Worm (Caenorhabditis elegans) whole organism, L1 larva: Measurements from ENCODE around the gene C06E4.5.
"Not testable (repeated sequence)": the region's sequence is repeated elsewhere in the genome, so short reads cannot be mapped to it uniquely, and the experiment has no call there.

Experiments used
- C34B4.2 ChIP-seq: sonication (generic microtip); optimal IDR thresholded peaks from 2 replicates; lab custom pipeline; 2017; ENCODE audit warnings: mild to moderate bottlenecking, missing genetic modification characterization, missing compliant biosample characterization
- F16B12.6 ChIP-seq: fragments of 150-350 bp; optimal IDR thresholded peaks from 2 replicates; lab custom pipeline; 2014; ENCODE audit warnings: missing biosample characterization, missing genetic modification characterization
- aly-2 ChIP-seq: fragments of 150-350 bp; optimal IDR thresholded peaks from 2 replicates; lab custom pipeline; 2014; ENCODE audit warnings: missing biosample characterization, missing genetic modification characterization
- blmp-1 ChIP-seq: fragments of 150-350 bp; optimal IDR thresholded peaks from 2 replicates; lab custom pipeline; 2014; ENCODE audit warnings: missing biosample characterization, missing genetic modification characterization
- ceh-8 ChIP-seq: fragments of 200-800 bp; sonication (Bioruptor generic); optimal IDR thresholded peaks from 2 replicates; lab custom pipeline; 2018; ENCODE audit warnings: mild to moderate bottlenecking, missing genetic modification characterization, moderate library complexity, missing compliant biosample characterization
- efl-1 ChIP-seq, 4 experiments: fragments of 150-350 bp; optimal IDR thresholded peaks in 3 of 4; peaks in 1 of 4; 1 replicate in 1 of 4; 2 replicates in 3 of 4; lab custom pipeline; 2014; ENCODE audit warnings: missing biosample characterization in 2 of 4, missing genetic modification characterization in 2 of 4, missing genetic modification reagents in 2 of 4
- elt-2 ChIP-seq: sonication (generic microtip); optimal IDR thresholded peaks from 2 replicates; lab custom pipeline; 2016; ENCODE audit warnings: missing genetic modification characterization, mild to moderate bottlenecking, inconsistent platforms, missing compliant biosample characterization, missing genetic modification reagents
- ets-5 ChIP-seq: fragments of 200-800 bp; sonication (Bioruptor generic); IDR thresholded peaks from 2 replicates; pipeline ENCODE4 v1.3.6; 2022; ENCODE audit warnings: missing genetic modification characterization, missing compliant biosample characterization
- fkh-10 ChIP-seq: sonication (generic microtip); optimal IDR thresholded peaks from 2 replicates; lab custom pipeline; 2017; ENCODE audit warnings: missing biosample characterization, missing genetic modification reagents, missing genetic modification characterization
- fkh-8 ChIP-seq: sonication (generic microtip); optimal IDR thresholded peaks from 2 replicates; lab custom pipeline; 2016; ENCODE audit warnings: mild to moderate bottlenecking, missing genetic modification characterization, missing compliant biosample characterization
- fos-1 ChIP-seq: fragments of 150-350 bp; optimal IDR thresholded peaks from 2 replicates; lab custom pipeline; 2014; ENCODE audit warnings: missing biosample characterization, missing genetic modification characterization
- grh-1 ChIP-seq: fragments of 200-800 bp; sonication (Bioruptor generic); IDR thresholded peaks from 2 replicates; pipeline ENCODE4 v1.3.6; 2022; ENCODE audit warnings: missing genetic modification reagents, missing genetic modification characterization, missing compliant biosample characterization
- hlh-4 ChIP-seq: sonication (generic microtip); optimal IDR thresholded peaks from 2 replicates; lab custom pipeline; 2016; ENCODE audit warnings: mild to moderate bottlenecking, missing genetic modification characterization, missing compliant biosample characterization
- jun-1 ChIP-seq: fragments of 150-350 bp; optimal IDR thresholded peaks from 2 replicates; lab custom pipeline; 2014; ENCODE audit warnings: missing biosample characterization, missing genetic modification reagents, missing genetic modification characterization
- lin-13 ChIP-seq: fragments of 150-350 bp; optimal IDR thresholded peaks from 2 replicates; lab custom pipeline; 2014; ENCODE audit warnings: missing biosample characterization, missing genetic modification reagents, missing genetic modification characterization
- lin-14 ChIP-seq: fragments of 200-800 bp; sonication (Bioruptor generic); optimal IDR thresholded peaks from 2 replicates; lab custom pipeline; 2018; ENCODE audit warnings: mild to moderate bottlenecking, missing genetic modification characterization, moderate library complexity, missing compliant biosample characterization
- lin-15B ChIP-seq: fragments of 150-350 bp; sonication (generic microtip); optimal IDR thresholded peaks from 3 replicates; lab custom pipeline; 2014; ENCODE audit warnings: missing biosample characterization, missing genetic modification characterization
- lin-35 ChIP-seq, 2 experiments: fragments of 150-350 bp; optimal IDR thresholded peaks; 2 replicates each; lab custom pipeline; 2014; ENCODE audit warnings: missing biosample characterization in 2 of 2, missing genetic modification characterization in 2 of 2, missing genetic modification reagents in 2 of 2
- lsy-2 ChIP-seq, 2 experiments: fragments of 150-350 bp; optimal IDR thresholded peaks; 2 replicates each; lab custom pipeline; 2014; ENCODE audit warnings: missing biosample characterization in 2 of 2, missing genetic modification characterization in 2 of 2
- mep-1 ChIP-seq: fragments of 150-350 bp; optimal IDR thresholded peaks from 2 replicates; lab custom pipeline; 2014; ENCODE audit warnings: missing biosample characterization, missing genetic modification characterization
- nhr-11 ChIP-seq: fragments of 150-350 bp; optimal IDR thresholded peaks from 2 replicates; lab custom pipeline; 2014; ENCODE audit warnings: missing biosample characterization, missing genetic modification characterization
- nhr-20 ChIP-seq: sonication (generic microtip); optimal IDR thresholded peaks from 2 replicates; lab custom pipeline; 2016; ENCODE audit warnings: mild to moderate bottlenecking, missing genetic modification characterization, missing compliant biosample characterization
- nhr-76 ChIP-seq: sonication (generic microtip); optimal IDR thresholded peaks from 2 replicates; lab custom pipeline; 2017; ENCODE audit warnings: missing biosample characterization, missing genetic modification characterization
- nhr-77 ChIP-seq: fragments of 150-350 bp; optimal IDR thresholded peaks from 2 replicates; lab custom pipeline; 2014; ENCODE audit warnings: missing biosample characterization, missing genetic modification characterization
- nhr-90 ChIP-seq: sonication (generic microtip); optimal IDR thresholded peaks from 2 replicates; lab custom pipeline; 2016; ENCODE audit warnings: mild to moderate bottlenecking, missing genetic modification characterization, missing compliant biosample characterization; ENCODE audit not compliant: poor library complexity
- rnt-1 ChIP-seq: sonication (generic microtip); optimal IDR thresholded peaks from 2 replicates; lab custom pipeline; 2016; ENCODE audit warnings: mild to moderate bottlenecking, missing genetic modification characterization, moderate library complexity, missing compliant biosample characterization
- swsn-7 ChIP-seq: sonication (generic microtip); optimal IDR thresholded peaks from 2 replicates; lab custom pipeline; 2016; ENCODE audit warnings: missing genetic modification characterization, missing compliant biosample characterization
- unc-30 ChIP-seq: sonication (generic microtip); optimal IDR thresholded peaks from 2 replicates; lab custom pipeline; 2017; ENCODE audit warnings: missing biosample characterization, missing genetic modification characterization
- unc-86 ChIP-seq: sonication (generic microtip); optimal IDR thresholded peaks from 2 replicates; lab custom pipeline; 2016; ENCODE audit warnings: missing genetic modification characterization, missing compliant biosample characterization
- unc-98 ChIP-seq: fragments of 200-800 bp; sonication (Bioruptor generic); IDR thresholded peaks from 2 replicates; pipeline ENCODE4 v1.3.6; 2022; ENCODE audit warnings: missing genetic modification characterization, missing compliant biosample characterization
- vab-15 ChIP-seq: sonication (generic microtip); optimal IDR thresholded peaks from 2 replicates; lab custom pipeline; 2017; ENCODE audit warnings: missing genotype, mild to moderate bottlenecking, missing genetic modification characterization, missing compliant biosample characterization
- xbp-1 ChIP-seq: sonication (generic microtip); optimal IDR thresholded peaks from 2 replicates; lab custom pipeline; 2016; ENCODE audit warnings: missing genetic modification characterization, missing compliant biosample characterization
- zip-4 ChIP-seq: fragments of 200-800 bp; sonication (Bioruptor generic); optimal IDR thresholded peaks from 2 replicates; lab custom pipeline; 2018; ENCODE audit warnings: mild to moderate bottlenecking, missing genetic modification characterization, moderate library complexity, missing compliant biosample characterization
- ztf-11 ChIP-seq, 2 experiments: sonication (generic microtip); optimal IDR thresholded peaks; 2 replicates each; lab custom pipeline; 2016 to 2017; ENCODE audit warnings: missing genetic modification characterization in 2 of 2, missing biosample characterization in 1 of 2, missing compliant biosample characterization in 1 of 2

The C06E4.5 gene

DNA sequence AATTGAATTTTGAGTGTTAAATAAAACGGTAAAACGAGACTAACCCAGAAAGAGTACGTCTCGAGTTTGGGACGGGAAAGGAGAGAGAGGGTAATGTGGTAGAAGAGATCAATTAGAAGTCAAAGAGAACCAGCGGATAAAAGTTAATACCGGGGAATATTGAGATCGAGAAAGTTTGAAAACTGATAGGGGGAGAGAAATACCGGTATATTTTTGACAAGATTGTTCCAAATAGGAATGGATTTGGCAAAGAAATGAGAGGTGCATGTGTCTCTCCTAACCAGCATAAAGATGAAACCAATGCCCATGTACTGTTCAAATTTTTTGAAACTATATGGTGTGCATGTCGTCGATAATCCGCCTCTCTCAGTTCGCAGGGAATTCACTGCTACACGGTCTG lies at the start of gene C06E4.5:
Gene C06E4.5, plus strand, starts transcription at position 301 of the 400 bp plus-strand sequence.
- TF ChIP-seq mep-1 (tag; lab: Kevin White, UChicago); elt-2; nhr-77 (tag; lab: Kevin White, UChicago): not testable (repeated sequence)

DNA sequence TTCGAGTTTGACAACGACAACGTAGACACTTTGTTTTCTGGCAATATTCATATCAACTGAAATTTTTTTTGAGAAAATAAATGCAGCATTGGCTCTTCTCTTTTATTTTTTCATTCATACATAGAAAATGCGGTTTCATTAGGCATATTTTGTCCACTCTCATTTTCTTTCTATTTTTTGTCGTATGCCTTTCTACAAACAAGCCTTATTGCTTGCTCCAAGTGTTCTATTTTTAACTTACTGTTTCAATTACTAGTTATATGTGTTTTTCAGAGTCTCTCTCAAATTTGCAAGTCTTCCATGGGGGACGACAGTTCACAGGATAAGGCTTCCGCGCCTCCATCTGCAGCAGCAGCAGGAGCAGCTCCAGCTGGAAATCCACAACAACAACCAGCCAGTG lies 48.8 kb upstream of the C06E4.5 start, which contains the start of gene kcc-1:
Gene kcc-1, plus strand, starts transcription at position 301 of the 400 bp plus-strand sequence.
- TF ChIP-seq xbp-1 (tag; lab: Kevin White, UChicago) (no peak), fkh-10 (GFP tag; lab: Kevin White, UChicago) (no peak)

DNA sequence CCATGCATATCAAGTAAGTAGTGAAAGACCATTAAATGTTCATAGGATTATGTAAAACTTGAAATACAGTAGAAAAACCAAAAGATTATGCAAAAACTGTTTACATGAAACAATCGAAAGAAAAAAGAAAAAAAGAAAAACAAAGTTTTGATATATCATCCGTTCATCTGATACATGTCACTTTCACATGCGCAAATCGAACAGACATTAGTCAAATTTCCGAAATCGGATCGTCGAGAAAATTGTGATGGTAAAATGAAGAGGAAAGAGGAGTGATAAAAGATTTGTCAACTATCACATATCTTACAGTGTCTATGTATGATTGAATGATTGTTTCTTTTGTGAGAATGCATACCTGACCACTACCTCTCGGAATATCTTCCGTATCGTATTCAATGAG lies 45.8 kb upstream of the C06E4.5 start:
- TF ChIP-seq C34B4.2: no peak
- no peak for TF ChIP-seq efl-1 (optimal IDR thresholded peaks at IDR 0.05; lab: Kevin White, UChicago)
- peak in 1 of 2 experiments; percentile 43 for TF ChIP-seq efl-1 (GFP tag; optimal IDR thresholded peaks at IDR 0.05 in 1 of 2; lab: Kevin White, UChicago)
- no peak for TF ChIP-seq unc-86 (tag; lab: Kevin White, UChicago)
- no peak for TF ChIP-seq nhr-76 (tag; lab: Kevin White, UChicago)
- no peak for TF ChIP-seq zip-4
- no peak for TF ChIP-seq unc-98 (GFP tag; lab: Robert Waterston, UW)
- no peak for TF ChIP-seq elt-2
- TF ChIP-seq swsn-7 (tag; lab: Kevin White, UChicago): no peak
- TF ChIP-seq rnt-1 (tag; lab: Kevin White, UChicago): no peak
- no peak for TF ChIP-seq hlh-4 (tag; lab: Kevin White, UChicago)
- no peak for TF ChIP-seq fkh-10 (GFP tag; lab: Kevin White, UChicago)
- peak; percentile 90 for TF ChIP-seq blmp-1
- no peak for TF ChIP-seq nhr-90 (tag; lab: Kevin White, UChicago)
- TF ChIP-seq ets-5 (GFP tag; lab: Robert Waterston, UW): no peak
- no peak for TF ChIP-seq lin-14
- no peak for TF ChIP-seq unc-30 (tag; lab: Kevin White, UChicago)

DNA sequence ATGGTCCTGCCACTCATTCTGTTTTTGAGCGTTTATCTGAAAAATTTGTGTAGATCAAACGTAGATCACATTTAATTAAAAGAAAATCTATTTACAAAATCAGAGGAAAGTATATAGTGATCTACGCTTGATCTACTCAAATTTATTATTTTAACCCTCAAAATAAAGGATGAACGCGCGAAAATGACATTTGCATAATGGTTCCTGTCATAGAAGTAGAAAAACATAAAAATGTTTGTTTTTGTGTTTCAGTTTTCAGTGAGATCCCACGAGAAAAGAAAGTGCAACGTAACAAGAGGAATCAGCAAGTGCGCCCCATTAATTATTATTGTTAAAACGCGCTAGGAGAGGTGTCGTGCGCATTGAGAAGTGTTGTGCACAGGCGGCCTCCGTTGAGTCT lies 43.5 kb upstream of the C06E4.5 start:
- TF ChIP-seq jun-1 (no peak), lin-35 (GFP tag; optimal IDR thresholded peaks at IDR 0.05; lab: Kevin White, UChicago) (no peak), lin-13 (GFP tag; lab: Kevin White, UChicago) (no peak), ceh-8 (GFP tag; lab: Kevin White, UChicago) (no peak), lsy-2 (tag; optimal IDR thresholded peaks at IDR 0.05; lab: Kevin White, UChicago) (no peak), nhr-20 (tag; lab: Kevin White, UChicago) (no peak), nhr-90 (tag; lab: Kevin White, UChicago) (no peak), nhr-11 (no peak), vab-15 (tag; lab: Kevin White, UChicago) (no peak), ets-5 (GFP tag; lab: Robert Waterston, UW) (no peak)

DNA sequence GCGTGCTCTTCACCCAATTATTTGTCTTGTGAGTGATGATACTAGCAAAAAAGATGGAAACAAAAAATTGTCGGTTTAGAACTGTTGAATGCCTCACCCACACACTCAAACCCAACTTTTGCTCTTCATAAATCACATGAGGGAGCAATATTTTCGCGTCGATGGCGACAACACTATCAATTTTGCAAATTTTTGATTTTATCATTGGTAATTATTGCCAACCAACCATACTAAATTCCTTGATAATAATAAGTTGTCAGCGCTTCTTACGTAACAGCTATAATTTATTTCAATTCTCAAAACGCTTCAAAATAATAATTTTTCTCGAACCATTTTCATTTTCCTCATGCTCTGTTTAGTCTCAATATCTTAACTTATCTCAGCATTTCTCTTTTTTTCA lies 42.0 kb upstream of the C06E4.5 start:
- TF ChIP-seq lin-35 (GFP tag; optimal IDR thresholded peaks at IDR 0.05; lab: Kevin White, UChicago) (peak in 1 of 2 experiments; percentile 14), ets-5 (GFP tag; lab: Robert Waterston, UW) (no peak)

DNA sequence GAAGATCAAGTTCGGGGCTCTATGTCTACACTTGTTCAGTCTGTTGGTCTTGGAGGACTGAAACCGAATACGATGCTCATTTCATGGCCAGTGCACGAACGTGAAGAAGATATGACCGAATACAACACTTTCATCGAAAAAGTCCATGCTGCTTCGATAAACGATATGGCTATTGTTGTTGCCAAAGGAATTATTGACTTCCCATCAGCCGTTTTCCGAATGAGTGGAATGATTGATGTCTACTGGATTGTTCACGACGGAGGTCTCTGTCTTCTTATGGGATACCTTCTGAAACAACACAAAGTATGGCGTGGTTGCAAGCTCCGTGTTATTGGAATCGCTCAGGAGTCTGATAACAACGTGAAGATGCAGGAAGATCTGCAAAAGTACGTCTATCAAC lies 38.6 kb upstream of the C06E4.5 start:
- no peak for TF ChIP-seq lin-35 (GFP tag; optimal IDR thresholded peaks at IDR 0.05; lab: Kevin White, UChicago)
- TF ChIP-seq lin-15B: no peak
- no peak for TF ChIP-seq swsn-7 (tag; lab: Kevin White, UChicago)
- no peak for TF ChIP-seq grh-1
- TF ChIP-seq F16B12.6 (tag; lab: Kevin White, UChicago): no peak
- no peak for TF ChIP-seq lin-14
- TF ChIP-seq aly-2 (tag; lab: Kevin White, UChicago): no peak
- no peak for TF ChIP-seq fkh-8 (tag; lab: Kevin White, UChicago)
- TF ChIP-seq fos-1: no peak
- TF ChIP-seq ztf-11 (tag; optimal IDR thresholded peaks at IDR 0.05; lab: Kevin White, UChicago): no peak
- TF ChIP-seq, all 84 proteins: peak for 0
